Worm (Caenorhabditis elegans) whole organism, L1 larva: ENCODE results near the gene B0228.9.

ENCODE experiments used
- dpl-1 ChIP-seq, 3 experiments: fragments of 150-350 bp in 2 of 3; sonication (generic microtip) in 1 of 3; optimal IDR thresholded peaks; 2 replicates each; lab custom pipeline; 2014 to 2017; ENCODE audit warnings: missing biosample characterization in 3 of 3, missing genetic modification characterization in 3 of 3, missing genetic modification reagents in 3 of 3
- mep-1 ChIP-seq: fragments of 150-350 bp; optimal IDR thresholded peaks from 2 replicates; lab custom pipeline; 2014; ENCODE audit warnings: missing biosample characterization, missing genetic modification characterization
- vab-15 ChIP-seq: sonication (generic microtip); optimal IDR thresholded peaks from 2 replicates; lab custom pipeline; 2017; ENCODE audit warnings: missing genotype, mild to moderate bottlenecking, missing genetic modification characterization, missing compliant biosample characterization

DNA sequence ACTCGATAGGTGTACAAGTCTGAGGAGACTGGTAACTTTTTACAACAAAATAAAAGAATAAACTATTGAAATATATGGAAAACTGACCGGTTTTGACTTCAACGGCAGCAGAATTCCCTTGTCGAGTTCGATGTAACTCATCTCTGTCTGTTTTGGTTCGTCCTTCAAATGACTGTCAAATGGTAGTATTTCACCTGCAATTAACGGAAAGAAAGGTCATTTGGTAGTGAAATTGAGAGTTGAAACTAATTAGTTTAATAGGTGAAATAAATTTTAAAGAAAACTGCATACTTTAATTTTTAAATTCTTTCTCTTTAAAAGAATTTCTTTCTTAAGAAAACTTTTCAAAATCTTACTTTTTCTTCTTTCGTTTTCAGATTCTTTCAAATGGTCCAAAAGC lies 5.8 kb upstream of the B0228.9 start:
- TF ChIP-seq mep-1 (tag; lab: Kevin White, UChicago) (no peak), dpl-1 (GFP tag; optimal IDR thresholded peaks at IDR 0.05; lab: Kevin White, UChicago) (no peak), vab-15 (no peak)
